Fruit fly (Drosophila melanogaster) whole organism, prepupa: ENCODE measurements around the gene Osi11.

Experiments used
- Blimp-1 ChIP-seq: fragments of 200-800 bp; sonication (Bioruptor generic); optimal IDR thresholded peaks from 3 replicates; lab custom pipeline; 2017; ENCODE audit warnings: missing biosample characterization, missing genetic modification characterization, mild to moderate bottlenecking, moderate library complexity, missing genetic modification reagents
- CG10631 ChIP-seq: fragments of 200-800 bp; sonication (Bioruptor generic); optimal IDR thresholded peaks from 2 replicates; lab custom pipeline; 2016; ENCODE audit warnings: missing biosample characterization, missing genetic modification characterization
- CG10669 ChIP-seq: fragments of 200-800 bp; sonication (Bioruptor generic); optimal IDR thresholded peaks from 3 replicates; lab custom pipeline; 2018; ENCODE audit warnings: missing biosample characterization, mild to moderate bottlenecking, missing genetic modification characterization, moderate library complexity
- CG11294 ChIP-seq: fragments of 200-800 bp; sonication (Bioruptor generic); IDR thresholded peaks from 2 replicates; pipeline ENCODE4 v1.3.6; 2022; ENCODE audit warnings: missing biosample characterization, missing genetic modification characterization
- CG11762 ChIP-seq: fragments of 200-800 bp; sonication (Bioruptor generic); optimal IDR thresholded peaks from 3 replicates; lab custom pipeline; 2016; ENCODE audit warnings: missing biosample characterization, missing genetic modification characterization; ENCODE audit not compliant: insufficient read depth
- CG11902 ChIP-seq: fragments of 200-800 bp; sonication (Bioruptor generic); optimal IDR thresholded peaks from 3 replicates; lab custom pipeline; 2016; ENCODE audit warnings: missing biosample characterization, missing genetic modification characterization
- CG15336 ChIP-seq: fragments of 200-800 bp; sonication (Bioruptor generic); IDR thresholded peaks from 2 replicates; pipeline ENCODE4 v1.3.6; 2022; ENCODE audit warnings: missing biosample characterization, missing genetic modification characterization
- CG1621 ChIP-seq: fragments of 200-800 bp; sonication (Bioruptor generic); optimal IDR thresholded peaks from 3 replicates; lab custom pipeline; 2018; ENCODE audit warnings: missing biosample characterization, mild to moderate bottlenecking, missing genetic modification characterization
- CG16779 ChIP-seq: fragments of 200-800 bp; sonication (Bioruptor generic); optimal IDR thresholded peaks from 3 replicates; lab custom pipeline; 2017; ENCODE audit warnings: missing biosample characterization, mild to moderate bottlenecking, missing genetic modification characterization
- CG3032 ChIP-seq: fragments of 200-800 bp; optimal IDR thresholded peaks from 2 replicates; lab custom pipeline; 2019; ENCODE audit warnings: missing biosample characterization, mild to moderate bottlenecking, missing genetic modification characterization, moderate library complexity
- CG31627 ChIP-seq: fragments of 200-800 bp; sonication (Bioruptor generic); optimal IDR thresholded peaks from 3 replicates; lab custom pipeline; 2016; ENCODE audit warnings: missing biosample characterization, missing genetic modification characterization
- CG34406 ChIP-seq: fragments of 200-800 bp; sonication (Bioruptor generic); optimal IDR thresholded peaks from 3 replicates; lab custom pipeline; 2016; ENCODE audit warnings: missing biosample characterization, missing genetic modification characterization
- CG3919 ChIP-seq: fragments of 200-800 bp; sonication (Bioruptor generic); optimal IDR thresholded peaks from 3 replicates; lab custom pipeline; 2016; ENCODE audit warnings: missing biosample characterization, missing genetic modification characterization
- CG4318 ChIP-seq: fragments of 200-800 bp; sonication (Bioruptor generic); optimal IDR thresholded peaks from 3 replicates; lab custom pipeline; 2017; ENCODE audit warnings: missing biosample characterization, mild to moderate bottlenecking, missing genetic modification characterization
- CG6163 ChIP-seq: fragments of 200-800 bp; sonication (Bioruptor generic); IDR thresholded peaks from 3 replicates; pipeline ENCODE4 v1.3.6; 2022; ENCODE audit warnings: missing biosample characterization, missing genetic modification characterization
- CG6276 ChIP-seq: fragments of 200-800 bp; sonication (Bioruptor generic); optimal IDR thresholded peaks from 2 replicates; lab custom pipeline; 2017; ENCODE audit warnings: missing biosample characterization, mild to moderate bottlenecking, missing genetic modification characterization
- CG6792 ChIP-seq: fragments of 200-800 bp; sonication (Bioruptor generic); optimal IDR thresholded peaks from 3 replicates; lab custom pipeline; 2016; ENCODE audit warnings: missing biosample characterization, missing genetic modification characterization
- CG6808 ChIP-seq: fragments of 200-800 bp; sonication (Bioruptor generic); optimal IDR thresholded peaks from 3 replicates; lab custom pipeline; 2017; ENCODE audit warnings: missing biosample characterization, missing genetic modification characterization, mild to moderate bottlenecking, moderate library complexity, missing genetic modification reagents
- CG6854 ChIP-seq: fragments of 200-800 bp; sonication (Bioruptor generic); optimal IDR thresholded peaks from 2 replicates; lab custom pipeline; 2017; ENCODE audit warnings: missing biosample characterization, mild to moderate bottlenecking, missing genetic modification characterization
- CG7368 ChIP-seq: fragments of 200-800 bp; sonication (Bioruptor generic); optimal IDR thresholded peaks from 3 replicates; lab custom pipeline; 2016; ENCODE audit warnings: missing biosample characterization, missing genetic modification characterization
- CG8632 ChIP-seq: fragments of 200-800 bp; sonication (Bioruptor generic); optimal IDR thresholded peaks from 3 replicates; lab custom pipeline; 2016; ENCODE audit warnings: missing biosample characterization, missing genetic modification characterization
- CG9139 ChIP-seq: fragments of 200-800 bp; sonication (Bioruptor generic); optimal IDR thresholded peaks from 3 replicates; lab custom pipeline; 2017; ENCODE audit warnings: missing biosample characterization, mild to moderate bottlenecking, missing genetic modification characterization
- Eip78C ChIP-seq: fragments of 200-800 bp; sonication (Bioruptor generic); peaks from one replicate; lab custom pipeline; 2016; ENCODE audit warnings: missing biosample characterization, missing genetic modification characterization
- Eip93F ChIP-seq: fragments of 200-800 bp; sonication (Bioruptor generic); optimal IDR thresholded peaks from 2 replicates; lab custom pipeline; 2016; ENCODE audit warnings: missing biosample characterization, mild to moderate bottlenecking, missing genetic modification characterization
- Ets21C ChIP-seq: fragments of 200-800 bp; sonication (Bioruptor generic); optimal IDR thresholded peaks from 3 replicates; lab custom pipeline; 2016; ENCODE audit warnings: missing biosample characterization, missing genetic modification characterization
- Ets96B ChIP-seq: fragments of 200-800 bp; optimal IDR thresholded peaks from 2 replicates; lab custom pipeline; 2019; ENCODE audit warnings: missing biosample characterization, mild to moderate bottlenecking, missing genetic modification characterization, moderate library complexity
- Gug ChIP-seq: fragments of 200-800 bp; sonication (Bioruptor generic); IDR thresholded peaks from 2 replicates; pipeline ENCODE4 v1.3.6; 2022; ENCODE audit warnings: missing biosample characterization, missing genetic modification characterization
- Hr38 ChIP-seq: sonication (Bioruptor generic); optimal IDR thresholded peaks from 2 replicates; lab custom pipeline; 2016; ENCODE audit warnings: missing biosample characterization, missing genetic modification characterization
- Hr39 ChIP-seq: fragments of 200-800 bp; sonication (Bioruptor generic); optimal IDR thresholded peaks from 2 replicates; lab custom pipeline; 2016; ENCODE audit warnings: missing biosample characterization, missing genetic modification characterization
- Hr4 ChIP-seq: fragments of 200-800 bp; sonication (Bioruptor generic); optimal IDR thresholded peaks from 3 replicates; lab custom pipeline; 2016; ENCODE audit warnings: missing biosample characterization, missing genetic modification characterization
- Lpt ChIP-seq: fragments of 200-800 bp; sonication (Bioruptor generic); optimal IDR thresholded peaks from 3 replicates; lab custom pipeline; 2016; ENCODE audit warnings: missing biosample characterization, missing genetic modification characterization
- Met ChIP-seq: fragments of 200-800 bp; sonication (Bioruptor generic); optimal IDR thresholded peaks from 3 replicates; lab custom pipeline; 2016; ENCODE audit warnings: missing biosample characterization, missing genetic modification characterization
- OdsH ChIP-seq: fragments of 200-800 bp; sonication (Bioruptor generic); optimal IDR thresholded peaks from 3 replicates; lab custom pipeline; 2016; ENCODE audit warnings: missing biosample characterization, missing genetic modification characterization
- Smox ChIP-seq: fragments of 200-800 bp; sonication (Bioruptor generic); optimal IDR thresholded peaks from 3 replicates; lab custom pipeline; 2016; ENCODE audit warnings: missing biosample characterization, missing genetic modification characterization
- Sox102F ChIP-seq: fragments of 200-800 bp; sonication (Bioruptor generic); optimal IDR thresholded peaks from 2 replicates; lab custom pipeline; 2016; ENCODE audit warnings: missing biosample characterization, mild to moderate bottlenecking, missing genetic modification characterization
- Sox14 ChIP-seq: fragments of 200-800 bp; sonication (Bioruptor generic); optimal IDR thresholded peaks from 3 replicates; lab custom pipeline; 2016; ENCODE audit warnings: missing biosample characterization, missing genetic modification characterization
- achi ChIP-seq: fragments of 200-800 bp; sonication (Bioruptor generic); optimal IDR thresholded peaks from 3 replicates; lab custom pipeline; 2016; ENCODE audit warnings: missing biosample characterization, missing genetic modification characterization
- acj6 ChIP-seq: fragments of 200-800 bp; sonication (Bioruptor generic); optimal IDR thresholded peaks from 3 replicates; lab custom pipeline; 2016; ENCODE audit warnings: missing biosample characterization, missing genetic modification characterization
- cyc ChIP-seq: fragments of 200-800 bp; sonication (Bioruptor generic); optimal IDR thresholded peaks from 3 replicates; lab custom pipeline; 2016; ENCODE audit warnings: missing biosample characterization, missing genetic modification characterization
- dac ChIP-seq: fragments of 200-800 bp; sonication (Bioruptor generic); optimal IDR thresholded peaks from 2 replicates; lab custom pipeline; 2017; ENCODE audit warnings: missing biosample characterization, mild to moderate bottlenecking, missing genetic modification characterization
- dsx ChIP-seq: fragments of 200-800 bp; optimal IDR thresholded peaks from 3 replicates; lab custom pipeline; 2019; ENCODE audit warnings: missing biosample characterization, mild to moderate bottlenecking, missing genetic modification characterization, moderate library complexity; ENCODE audit not compliant: poor library complexity, severe bottlenecking
- eg ChIP-seq: fragments of 200-800 bp; sonication (Bioruptor generic); IDR thresholded peaks from 3 replicates; pipeline ENCODE4 v1.3.6; 2022; ENCODE audit warnings: missing biosample characterization, missing genetic modification characterization
- esn ChIP-seq: fragments of 200-800 bp; sonication (Bioruptor generic); optimal IDR thresholded peaks from 2 replicates; lab custom pipeline; 2016; ENCODE audit warnings: missing biosample characterization, mild to moderate bottlenecking, missing genetic modification characterization, moderate library complexity
- fd59A ChIP-seq: fragments of 200-800 bp; sonication (Bioruptor generic); optimal IDR thresholded peaks from 2 replicates; lab custom pipeline; 2017; ENCODE audit warnings: missing biosample characterization, mild to moderate bottlenecking, missing genetic modification characterization, missing genetic modification reagents
- fd85E ChIP-seq: fragments of 200-800 bp; sonication (Bioruptor generic); optimal IDR thresholded peaks from 3 replicates; lab custom pipeline; 2016; ENCODE audit warnings: missing biosample characterization, missing genetic modification characterization
- fkh ChIP-seq: fragments of 200-800 bp; sonication (Bioruptor generic); optimal IDR thresholded peaks from 3 replicates; lab custom pipeline; 2017; ENCODE audit warnings: missing biosample characterization, mild to moderate bottlenecking, missing genetic modification characterization, moderate library complexity
- lz ChIP-seq: fragments of 200-800 bp; sonication (Bioruptor generic); optimal IDR thresholded peaks from 3 replicates; lab custom pipeline; 2016; ENCODE audit warnings: missing biosample characterization, missing genetic modification characterization
- net ChIP-seq: fragments of 200-800 bp; sonication (Bioruptor generic); optimal IDR thresholded peaks from 3 replicates; lab custom pipeline; 2016; ENCODE audit warnings: missing biosample characterization, missing genetic modification characterization
- pdm3 ChIP-seq: fragments of 200-800 bp; sonication (Bioruptor generic); optimal IDR thresholded peaks from 3 replicates; lab custom pipeline; 2016; ENCODE audit warnings: missing biosample characterization, missing genetic modification characterization
- salr ChIP-seq, 2 experiments: fragments of 200-800 bp; sonication (Bioruptor generic); optimal IDR thresholded peaks; 3 replicates each; lab custom pipeline; 2016 to 2018; ENCODE audit warnings: missing biosample characterization in 2 of 2, missing genetic modification characterization in 2 of 2, mild to moderate bottlenecking in 1 of 2
- spab ChIP-seq: fragments of 200-800 bp; sonication (Bioruptor generic); optimal IDR thresholded peaks from 2 replicates; lab custom pipeline; 2017; ENCODE audit warnings: missing biosample characterization, mild to moderate bottlenecking, missing genetic modification characterization, missing genetic modification reagents
- ss ChIP-seq, 2 experiments: fragments of 200-800 bp; sonication (Bioruptor generic); optimal IDR thresholded peaks; 2 replicates in 1 of 2; 3 replicates in 1 of 2; lab custom pipeline; 2017 to 2018; ENCODE audit warnings: mild to moderate bottlenecking in 2 of 2, missing biosample characterization in 2 of 2, missing genetic modification characterization in 2 of 2, moderate library complexity in 1 of 2
- svp ChIP-seq: fragments of 200-800 bp; sonication (Bioruptor generic); peaks from one replicate; lab custom pipeline; 2016; ENCODE audit warnings: missing biosample characterization, missing genetic modification characterization

Osi11 gene

dm6 chr3R:6241289-6241688 lies 27.3 kb downstream of the Osi11 start:
- TF ChIP-seq CG9139 (no peak), dsx (GFP tag; lab: Kevin White, UChicago) (no peak), Met (GFP tag; lab: Kevin White, UChicago) (no peak), Hr39 (GFP tag; lab: Kevin White, UChicago) (no peak), Blimp-1 (GFP tag; lab: Kevin White, UChicago) (no peak), CG3919 (GFP tag; lab: Kevin White, UChicago) (peak; percentile 39), cyc (GFP tag; lab: Kevin White, UChicago) (no peak), CG11762 (GFP tag; lab: Kevin White, UChicago) (no peak), fkh (GFP tag; lab: Kevin White, UChicago) (no peak), Smox (GFP tag; lab: Kevin White, UChicago) (no peak), acj6 (peak; percentile 25), CG34406 (peak; percentile 34), Eip78C (GFP tag; lab: Kevin White, UChicago) (peak; percentile 75), CG31627 (GFP tag; lab: Kevin White, UChicago) (no peak), spab (GFP tag; lab: Kevin White, UChicago) (no peak), fd59A (no peak), CG10669 (GFP tag; lab: Kevin White, UChicago) (no peak), Eip93F (GFP tag; lab: Kevin White, UChicago) (no peak), CG6808 (GFP tag; lab: Kevin White, UChicago) (no peak), pdm3 (peak; percentile 18), ss (GFP tag; optimal IDR thresholded peaks at IDR 0.05; lab: Kevin White, UChicago) (no peak), CG7368 (GFP tag; lab: Kevin White, UChicago) (no peak), CG11294 (GFP tag; lab: Robert Waterston, UW) (no peak), CG6854 (no peak), eg (GFP tag; lab: Robert Waterston, UW) (peak; percentile 38; the same call in 1 of the 3 replicates), CG15336 (GFP tag; lab: Robert Waterston, UW) (peak; percentile 54), esn (GFP tag; lab: Kevin White, UChicago) (no peak), CG11902 (GFP tag; lab: Kevin White, UChicago) (no peak), Hr4 (GFP tag; lab: Kevin White, UChicago) (peak; percentile 75), achi (peak; percentile 39), CG10631 (no peak), CG6276 (peak; percentile 77), Lpt (GFP tag; lab: Kevin White, UChicago) (no peak), CG16779 (no peak), CG4318 (GFP tag; lab: Kevin White, UChicago) (peak; percentile 69), Gug (no peak), CG6163 (GFP tag; lab: Robert Waterston, UW) (no peak), Hr38 (GFP tag; lab: Kevin White, UChicago) (no peak), Ets96B (tag; lab: Kevin White, UChicago) (no peak), OdsH (GFP tag; lab: Kevin White, UChicago) (peak; percentile 58), Sox102F (GFP tag; lab: Kevin White, UChicago) (no peak), dac (GFP tag; lab: Kevin White, UChicago) (peak; percentile 59), lz (GFP tag; lab: Kevin White, UChicago) (no peak), net (GFP tag; lab: Kevin White, UChicago) (peak; percentile 27), fd85E (GFP tag; lab: Kevin White, UChicago) (no peak), CG3032 (tag; lab: Kevin White, UChicago) (no peak), svp (GFP tag; lab: Kevin White, UChicago) (no peak), salr (GFP tag; optimal IDR thresholded peaks at IDR 0.05; lab: Kevin White, UChicago) (peak in 1 of 2 experiments; percentile 36), CG8632 (GFP tag; lab: Kevin White, UChicago) (no peak), Sox14 (GFP tag; lab: Kevin White, UChicago) (no peak), CG1621 (tag; lab: Kevin White, UChicago) (no peak), CG6792 (GFP tag; lab: Kevin White, UChicago) (peak; percentile 24), Ets21C (GFP tag; lab: Kevin White, UChicago) (no peak)
